Fruit fly (Drosophila melanogaster): Measurements from ENCODE around the gene Obp83b.

dm6 chr3R:5975145-5975544 is 1.5 kb downstream of the Obp83b start, which contains the start of gene Obp83a:
- TF ChIP-seq psq (optimal IDR thresholded peaks at IDR 0.05) = no peak
- TF ChIP-seq usp (GFP tag; optimal IDR thresholded peaks at IDR 0.05) = no peak
- no peak for TF ChIP-seq Dll (optimal IDR thresholded peaks at IDR 0.05)
- TF ChIP-seq pan (optimal IDR thresholded peaks at IDR 0.05) = no peak
- TF ChIP-seq EcR (GFP tag; optimal IDR thresholded peaks at IDR 0.05) = no peak

All from whole organism.